Worm (Caenorhabditis elegans): ENCODE measurements around the gene dhgd-1.

The dhgd-1 gene

ce11 chrII:11521300-11521699 is 30.6 kb downstream of the dhgd-1 start, which contains the start of gene Y62F5A.10:
Gene Y62F5A.10, plus strand, starts transcription at chrII:11521600.
- TF ChIP-seq duxl-1 (tag; optimal IDR thresholded peaks at IDR 0.05; ENCODE audit: poor library complexity) (no peak), T20F7.1 (GFP tag; optimal IDR thresholded peaks at IDR 0.05) (no peak), unc-39 (tag; optimal IDR thresholded peaks at IDR 0.05) (no peak), unc-130 (GFP tag; optimal IDR thresholded peaks at IDR 0.05) (no peak), rbr-2 (tag; optimal IDR thresholded peaks at IDR 0.05) (no peak), lin-1 (GFP tag; IDR thresholded peaks at IDR 0.05) (no peak), lin-29 (GFP tag; IDR thresholded peaks at IDR 0.05) (no peak), nhr-10 (tag; optimal IDR thresholded peaks at IDR 0.05) (no peak), lin-13 (GFP tag; optimal IDR thresholded peaks at IDR 0.05) (no peak), T26A8.4 (GFP tag; IDR thresholded peaks at IDR 0.05) (no peak), mes-2 (tag; optimal IDR thresholded peaks at IDR 0.05; ENCODE audit: poor library complexity, severe bottlenecking) (no peak), F10B5.3 (tag; optimal IDR thresholded peaks at IDR 0.05) (no peak), lin-38 (GFP tag; IDR thresholded peaks at IDR 0.05) (no peak), nhr-41 (GFP tag; IDR thresholded peaks at IDR 0.05) (no peak), sdz-12 (GFP tag; optimal IDR thresholded peaks at IDR 0.05) (no peak), Y5F2A.4 (GFP tag; optimal IDR thresholded peaks at IDR 0.05) (no peak), F44E2.7 (GFP tag; IDR thresholded peaks at IDR 0.05) (no peak), lin-39 (tag; optimal IDR thresholded peaks at IDR 0.05) (no peak), ceh-62 (tag; optimal IDR thresholded peaks at IDR 0.05) (no peak)

DNA sequence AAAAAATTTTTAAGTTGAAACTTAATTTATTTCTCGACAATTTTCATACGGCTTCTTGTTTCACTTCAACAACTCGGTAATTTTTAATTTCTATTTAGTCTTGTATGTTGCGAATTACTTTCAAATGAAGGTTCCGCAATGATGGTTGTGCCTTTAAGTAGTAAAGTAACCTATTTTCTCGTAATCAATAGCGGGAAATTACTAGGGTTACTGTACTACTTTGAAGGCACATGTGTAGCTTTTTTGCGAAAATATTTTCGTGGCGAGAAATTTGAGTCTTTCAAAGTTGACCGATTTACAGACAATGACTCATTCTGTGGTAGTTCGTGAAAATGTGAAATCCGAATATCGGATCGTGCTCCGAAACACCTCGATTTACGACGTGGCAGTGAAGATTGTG is 33.7 kb downstream of the dhgd-1 start, which contains the start of gene B0334.10:
B0334.10 (plus strand) TSS at position 301 of the 400 bp plus-strand sequence.
- TF ChIP-seq lin-29 (GFP tag; IDR thresholded peaks at IDR 0.05) (no peak), jun-1 (tag; optimal IDR thresholded peaks at IDR 0.05) (no peak), madf-5 (GFP tag; IDR thresholded peaks at IDR 0.05) (no peak), php-3 (GFP tag; IDR thresholded peaks at IDR 0.05) (no peak), mep-1 (tag; optimal IDR thresholded peaks at IDR 0.05) (no peak), spr-1 (tag; optimal IDR thresholded peaks at IDR 0.05) (no peak), ceh-44 (GFP tag; IDR thresholded peaks at IDR 0.05) (no peak), F49E8.2 (tag; optimal IDR thresholded peaks at IDR 0.05; ENCODE audit: borderline replicate concordance) (no peak), mdt-29 (GFP tag; IDR thresholded peaks at IDR 0.05) (no peak), nhr-42 (GFP tag; IDR thresholded peaks at IDR 0.05) (no peak), dve-1 (tag; optimal IDR thresholded peaks at IDR 0.05; ENCODE audit: insufficient read depth) (no peak), F10B5.3 (tag; optimal IDR thresholded peaks at IDR 0.05) (no peak), mes-2 (tag; optimal IDR thresholded peaks at IDR 0.05; ENCODE audit: poor library complexity, severe bottlenecking) (no peak), unc-39 (tag; optimal IDR thresholded peaks at IDR 0.05) (no peak), zag-1 (tag; optimal IDR thresholded peaks at IDR 0.05) (no peak), mdl-1 (tag; optimal IDR thresholded peaks at IDR 0.05) (no peak), ctbp-1 (GFP tag; IDR thresholded peaks at IDR 0.05) (no peak)

DNA sequence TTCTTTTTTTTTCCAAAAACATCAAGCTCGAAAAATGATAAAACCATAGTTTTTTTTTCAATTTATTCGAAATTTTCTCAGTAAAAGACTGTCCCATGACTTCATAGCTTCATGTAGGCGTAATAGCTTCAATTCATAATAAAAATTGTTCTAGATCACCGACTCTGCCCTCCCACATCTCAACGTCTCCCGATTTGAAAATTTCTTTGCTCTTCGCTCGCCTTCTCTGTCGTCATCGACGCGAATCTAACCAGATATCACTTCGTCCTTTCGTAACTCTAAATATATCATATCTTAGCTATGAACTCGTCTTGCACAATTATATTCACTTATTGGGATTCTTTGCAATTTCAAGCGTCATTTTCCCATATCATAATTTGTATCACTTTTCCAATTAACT is 37.1 kb downstream of the dhgd-1 start, which contains the start of gene srh-44:
srh-44 (plus strand) TSS at position 301 of the 400 bp plus-strand sequence.
- no peak for TF ChIP-seq nhr-102 (tag; optimal IDR thresholded peaks at IDR 0.05)
- no peak for TF ChIP-seq nhr-25 (tag; optimal IDR thresholded peaks at IDR 0.05; ENCODE audit: borderline replicate concordance, insufficient read depth)
- TF ChIP-seq dmd-6 (GFP tag; IDR thresholded peaks at IDR 0.05): no peak
- TF ChIP-seq ceh-20 (GFP tag; IDR thresholded peaks at IDR 0.05): no peak
- TF ChIP-seq F49E8.2 (tag; optimal IDR thresholded peaks at IDR 0.05; ENCODE audit: borderline replicate concordance): no peak
- TF ChIP-seq ceh-32 (tag; optimal IDR thresholded peaks at IDR 0.05; ENCODE audit: poor library complexity): no peak
- no peak for TF ChIP-seq ZK337.2 (GFP tag; IDR thresholded peaks at IDR 0.05)
- no peak for TF ChIP-seq lin-1 (GFP tag; IDR thresholded peaks at IDR 0.05)
- no peak for TF ChIP-seq Y48G9A.11 (GFP tag; IDR thresholded peaks at IDR 0.05)
- TF ChIP-seq egl-27 (tag; optimal IDR thresholded peaks at IDR 0.05): no peak
